Worm (Caenorhabditis elegans): ENCODE results near the gene ZK354.8.
"Not testable (repeated sequence)": the region's sequence is repeated elsewhere in the genome, so short reads cannot be mapped to it uniquely, and the experiment has no call there.

DNA sequence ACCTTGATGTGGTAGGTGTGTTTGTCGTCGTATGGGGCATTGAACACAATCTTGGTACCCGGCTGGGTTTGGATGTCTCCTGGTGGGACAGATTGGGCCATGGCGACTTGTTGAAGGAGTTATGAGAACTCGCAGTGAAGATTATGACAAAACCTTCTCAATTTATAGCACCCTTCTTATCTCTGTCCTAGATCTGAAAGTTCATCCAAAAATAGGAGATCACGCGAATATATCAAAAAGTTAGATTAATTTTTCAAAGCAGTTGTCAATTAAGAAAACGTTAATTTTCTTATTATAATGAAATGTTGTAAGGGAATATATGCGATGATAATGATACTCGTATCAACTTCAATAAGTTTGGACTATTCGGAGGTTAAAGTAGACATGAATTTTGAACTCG is 10.7 kb downstream of the ZK354.8 start, which contains the start of gene msp-51:
- TF ChIP-seq daf-12, nhr-11, ceh-16, elt-3, aly-2, pha-4 (tag; optimal IDR thresholded peaks at IDR 0.05): not testable (repeated sequence)
